Fruit fly (Drosophila melanogaster): ENCODE data around the gene Drsl2.
A peak's percentile ranks its signal among the peaks of the same experiment; 100 is the strongest.

The Drsl2 gene

DNA sequence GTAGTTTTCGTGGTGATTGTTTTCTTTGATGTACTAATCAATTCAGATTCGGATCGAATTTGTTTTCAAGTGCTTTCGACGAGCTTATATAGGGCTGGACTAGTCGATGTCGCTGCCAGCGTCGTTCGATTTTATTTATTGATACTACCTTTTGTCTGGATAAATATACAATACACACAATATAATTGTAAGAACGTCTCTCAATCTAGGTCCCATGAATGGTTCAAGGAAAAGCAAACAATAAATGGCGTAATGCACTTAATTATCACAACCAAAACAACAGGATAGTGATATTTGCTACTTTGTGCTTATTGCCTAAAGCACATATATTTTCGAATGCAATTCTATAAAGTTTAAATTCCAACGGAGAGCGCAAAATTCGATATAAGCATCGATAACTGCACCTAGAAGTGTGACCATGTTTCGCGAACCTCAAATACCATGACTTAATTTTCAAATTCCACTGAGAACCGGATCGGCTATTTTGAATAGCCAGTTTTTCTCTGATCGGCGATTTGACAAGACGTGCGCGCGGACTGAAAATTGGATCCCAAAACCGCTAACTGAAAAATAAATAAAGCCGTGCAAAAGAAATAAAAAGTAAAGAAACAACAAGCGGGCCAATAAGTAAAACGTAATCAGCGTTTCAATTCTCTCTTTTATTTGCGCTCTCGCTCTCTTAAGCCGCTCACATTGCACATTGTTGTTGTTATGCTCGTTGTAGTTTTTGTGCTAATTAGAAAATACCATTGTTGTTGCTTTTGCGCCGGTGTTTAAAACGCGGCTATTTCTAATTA is 22.4 kb downstream of the Drsl2 start, which contains the start of the genes Drsl6 and kst:
Gene Drsl6, minus strand, starts transcription at position 51 of the 797 bp plus-strand sequence.
Gene kst, plus strand, starts transcription at position 493 of the 797 bp plus-strand sequence.
- peak; percentile 85 for TF ChIP-seq eg (GFP tag; IDR thresholded peaks at IDR 0.05)
- TF ChIP-seq net (GFP tag; optimal IDR thresholded peaks at IDR 0.05): no peak
- peak; percentile 54 for TF ChIP-seq ss (GFP tag; optimal IDR thresholded peaks at IDR 0.05)
- no peak for TF ChIP-seq CG6792 (GFP tag; optimal IDR thresholded peaks at IDR 0.05)
- TF ChIP-seq Eip93F (GFP tag; optimal IDR thresholded peaks at IDR 0.05): no peak
- peak; percentile 75 for TF ChIP-seq CG1621 (tag; optimal IDR thresholded peaks at IDR 0.05)
- TF ChIP-seq CG8119 (GFP tag; IDR thresholded peaks at IDR 0.05): peak; percentile 44; the same call in 2 of the 3 replicates
- no peak for TF ChIP-seq Ets96B (tag; optimal IDR thresholded peaks at IDR 0.05)
- TF ChIP-seq CG6808 (GFP tag; optimal IDR thresholded peaks at IDR 0.05): peak; percentile 28
- TF ChIP-seq pdm3 (GFP tag; optimal IDR thresholded peaks at IDR 0.05): no peak
- TF ChIP-seq fd85E (GFP tag; optimal IDR thresholded peaks at IDR 0.05): no peak
- peak; percentile 56 for TF ChIP-seq Eip78C (GFP tag)
- no peak for TF ChIP-seq Ets21C (GFP tag; optimal IDR thresholded peaks at IDR 0.05)
- peak; percentile 14 for TF ChIP-seq Sox14 (GFP tag; optimal IDR thresholded peaks at IDR 0.05)
- TF ChIP-seq fd59A (GFP tag; optimal IDR thresholded peaks at IDR 0.05): no peak
- no peak for TF ChIP-seq lz (GFP tag; optimal IDR thresholded peaks at IDR 0.05)
- TF ChIP-seq esn (GFP tag; optimal IDR thresholded peaks at IDR 0.05): peak; percentile 35
- no peak for TF ChIP-seq CG16779 (tag; optimal IDR thresholded peaks at IDR 0.05)
- TF ChIP-seq CG6163 (GFP tag; IDR thresholded peaks at IDR 0.05): peak; percentile 74
- TF ChIP-seq CG7368 (GFP tag; optimal IDR thresholded peaks at IDR 0.05): no peak
- TF ChIP-seq CG9139 (GFP tag; optimal IDR thresholded peaks at IDR 0.05): peak; percentile 11
- peak in 1 of 2 experiments; percentile 14 for TF ChIP-seq salr (GFP tag; optimal IDR thresholded peaks at IDR 0.05)
- TF ChIP-seq Met (GFP tag; optimal IDR thresholded peaks at IDR 0.05): no peak
- no peak for TF ChIP-seq CG11902 (GFP tag; optimal IDR thresholded peaks at IDR 0.05)
- TF ChIP-seq Hr39 (GFP tag; optimal IDR thresholded peaks at IDR 0.05): no peak
- peak; percentile 92 for TF ChIP-seq fkh (GFP tag; optimal IDR thresholded peaks at IDR 0.05)
- no peak for TF ChIP-seq spab (GFP tag; optimal IDR thresholded peaks at IDR 0.05)
- TF ChIP-seq vri (GFP tag; optimal IDR thresholded peaks at IDR 0.05): peak; percentile 62
- no peak for TF ChIP-seq CG31627 (GFP tag; optimal IDR thresholded peaks at IDR 0.05)
- TF ChIP-seq CG3032 (tag; optimal IDR thresholded peaks at IDR 0.05): peak; percentile 53
- TF ChIP-seq CG34406 (GFP tag; optimal IDR thresholded peaks at IDR 0.05): no peak
- no peak for TF ChIP-seq CG8319 (GFP tag; optimal IDR thresholded peaks at IDR 0.05)
- peak; percentile 50 for TF ChIP-seq CG15336 (GFP tag; IDR thresholded peaks at IDR 0.05)
- peak; percentile 8 for TF ChIP-seq topi (GFP tag; optimal IDR thresholded peaks at IDR 0.05)

DNA sequence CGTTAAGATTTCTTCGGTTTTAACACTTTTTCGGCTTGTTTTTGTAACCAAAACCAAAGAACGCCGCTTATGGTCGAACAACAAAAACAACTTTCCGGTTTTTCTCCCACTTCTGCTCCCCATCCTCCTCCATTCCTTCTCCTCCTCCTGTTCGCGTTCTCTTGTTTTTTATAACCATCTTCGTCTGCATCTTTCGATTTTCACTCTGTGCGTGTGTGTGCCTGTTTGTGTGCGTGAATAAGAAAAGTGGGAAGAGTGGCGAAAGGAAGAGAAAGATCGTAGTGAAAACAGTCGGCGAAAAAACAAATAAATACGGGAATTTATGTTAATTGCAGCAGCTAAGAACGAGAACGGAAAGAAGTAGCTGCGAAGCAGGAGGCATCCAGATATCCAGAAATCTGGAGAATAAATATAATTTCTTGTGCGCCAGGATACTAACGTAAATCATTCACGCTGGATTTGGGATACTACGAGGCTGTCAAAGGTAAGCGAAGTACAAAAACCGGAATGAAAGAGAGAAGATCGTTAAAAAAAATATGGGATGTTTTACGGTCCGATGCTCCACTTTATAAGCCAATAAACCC is 23.3 kb downstream of the Drsl2 start:
- no peak for TF ChIP-seq Gug (GFP tag; IDR thresholded peaks at IDR 0.05)
- no peak for TF ChIP-seq esn (GFP tag; optimal IDR thresholded peaks at IDR 0.05)
- peak; percentile 22 for TF ChIP-seq vri (GFP tag; optimal IDR thresholded peaks at IDR 0.05)
- no peak for TF ChIP-seq acj6 (GFP tag; optimal IDR thresholded peaks at IDR 0.05)
- no peak for TF ChIP-seq Blimp-1 (GFP tag; optimal IDR thresholded peaks at IDR 0.05)
- TF ChIP-seq Hr38 (GFP tag; optimal IDR thresholded peaks at IDR 0.05): no peak
- no peak for TF ChIP-seq Sox102F (GFP tag; optimal IDR thresholded peaks at IDR 0.05)
- TF ChIP-seq Ets21C (GFP tag; optimal IDR thresholded peaks at IDR 0.05): no peak
